Fruit fly (Drosophila melanogaster): ENCODE measurements around the gene Rubicon.

Gene Rubicon

dm6 chrX:8714064-8715046 lies 37.5 kb downstream of the Rubicon start, which contains the start of the genes CG2004 and CG1785 (continued):
- peak; percentile 76 for TF ChIP-seq CG6276 (GFP tag; optimal IDR thresholded peaks at IDR 0.05)
- TF ChIP-seq Eip93F (GFP tag; optimal IDR thresholded peaks at IDR 0.05), result peak; percentile 73
- TF ChIP-seq CG8319 (GFP tag; optimal IDR thresholded peaks at IDR 0.05), result peak; percentile 73
- peak; percentile 84 for TF ChIP-seq Ets21C (GFP tag; optimal IDR thresholded peaks at IDR 0.05)
- TF ChIP-seq fkh (GFP tag; optimal IDR thresholded peaks at IDR 0.05), result peak; percentile 92
- TF ChIP-seq CG11762 (GFP tag; optimal IDR thresholded peaks at IDR 0.05; ENCODE audit: insufficient read depth), result peak; percentile 82
- TF ChIP-seq Ets96B (tag; optimal IDR thresholded peaks at IDR 0.05), result peak; percentile 84
- TF ChIP-seq CG11294 (GFP tag; IDR thresholded peaks at IDR 0.05), result peak; percentile 87
- peak; percentile 92 for TF ChIP-seq lz (GFP tag; optimal IDR thresholded peaks at IDR 0.05)
- TF ChIP-seq CG3919 (GFP tag; optimal IDR thresholded peaks at IDR 0.05), result peak; percentile 91
- TF ChIP-seq Sox15 (GFP tag; optimal IDR thresholded peaks at IDR 0.05), result peak; percentile 84
- peak; percentile 84 for TF ChIP-seq Eip75B (GFP tag; optimal IDR thresholded peaks at IDR 0.05)
- peak; percentile 91 for TF ChIP-seq Gug (GFP tag; IDR thresholded peaks at IDR 0.05)
- TF ChIP-seq vri (GFP tag; optimal IDR thresholded peaks at IDR 0.05), result no peak
- TF ChIP-seq pdm3 (GFP tag; optimal IDR thresholded peaks at IDR 0.05), result peak; percentile 90
- TF ChIP-seq cyc (GFP tag; optimal IDR thresholded peaks at IDR 0.05), result peak; percentile 89
- no peak for TF ChIP-seq Hr38 (GFP tag; optimal IDR thresholded peaks at IDR 0.05)
- TF ChIP-seq CG6808 (GFP tag; optimal IDR thresholded peaks at IDR 0.05), result peak; percentile 66

- TF ChIP-seq salr (GFP tag; optimal IDR thresholded peaks at IDR 0.05), result no peak
- no peak for TF ChIP-seq Hr4 (GFP tag; optimal IDR thresholded peaks at IDR 0.05)
- TF ChIP-seq Smox (GFP tag; optimal IDR thresholded peaks at IDR 0.05), result no peak
- no peak for TF ChIP-seq CG6163 (GFP tag; IDR thresholded peaks at IDR 0.05)
- TF ChIP-seq svp (GFP tag), result no peak
- TF ChIP-seq CG10631 (GFP tag; optimal IDR thresholded peaks at IDR 0.05), result no peak
- TF ChIP-seq CG8319 (GFP tag; optimal IDR thresholded peaks at IDR 0.05), result no peak
- TF ChIP-seq CG9139 (GFP tag; optimal IDR thresholded peaks at IDR 0.05), result no peak
- TF ChIP-seq CG8119 (GFP tag; IDR thresholded peaks at IDR 0.05), result no peak
- TF ChIP-seq Eip75B (GFP tag; optimal IDR thresholded peaks at IDR 0.05), result no peak
- no peak for TF ChIP-seq fkh (GFP tag; optimal IDR thresholded peaks at IDR 0.05)
- no peak for TF ChIP-seq net (GFP tag; optimal IDR thresholded peaks at IDR 0.05)
- TF ChIP-seq CG4318 (GFP tag; optimal IDR thresholded peaks at IDR 0.05), result no peak
- no peak for TF ChIP-seq CG6854 (GFP tag; optimal IDR thresholded peaks at IDR 0.05)
- TF ChIP-seq CG11902 (GFP tag; optimal IDR thresholded peaks at IDR 0.05), result no peak
- TF ChIP-seq topi (GFP tag; optimal IDR thresholded peaks at IDR 0.05), result no peak
- no peak for TF ChIP-seq CG6792 (GFP tag; optimal IDR thresholded peaks at IDR 0.05)
- TF ChIP-seq Eip93F (GFP tag; optimal IDR thresholded peaks at IDR 0.05), result no peak
- no peak for TF ChIP-seq Sox102F (GFP tag; optimal IDR thresholded peaks at IDR 0.05)
- no peak for TF ChIP-seq CG34406 (GFP tag; optimal IDR thresholded peaks at IDR 0.05)
- TF ChIP-seq CG10669 (GFP tag; optimal IDR thresholded peaks at IDR 0.05), result no peak
- TF ChIP-seq dsx (GFP tag; optimal IDR thresholded peaks at IDR 0.05; ENCODE audit: poor library complexity, severe bottlenecking), result no peak
- TF ChIP-seq CG31627 (GFP tag; optimal IDR thresholded peaks at IDR 0.05), result peak; percentile 0
- peak; percentile 23 for TF ChIP-seq lz (GFP tag; optimal IDR thresholded peaks at IDR 0.05)
- no peak for TF ChIP-seq CG11762 (GFP tag; optimal IDR thresholded peaks at IDR 0.05; ENCODE audit: insufficient read depth)
- no peak for TF ChIP-seq CG32006 (GFP tag; optimal IDR thresholded peaks at IDR 0.05)
- no peak for TF ChIP-seq CG6276 (GFP tag; optimal IDR thresholded peaks at IDR 0.05)
- TF ChIP-seq ss (GFP tag; optimal IDR thresholded peaks at IDR 0.05), result no peak
- no peak for TF ChIP-seq CG11294 (GFP tag; IDR thresholded peaks at IDR 0.05)
- TF ChIP-seq acj6 (GFP tag; optimal IDR thresholded peaks at IDR 0.05), result no peak
- TF ChIP-seq Hr39 (GFP tag; optimal IDR thresholded peaks at IDR 0.05), result no peak
- no peak for TF ChIP-seq spab (GFP tag; optimal IDR thresholded peaks at IDR 0.05)
- peak; percentile 28 for TF ChIP-seq esn (GFP tag; optimal IDR thresholded peaks at IDR 0.05)
- TF ChIP-seq CG3032 (tag; optimal IDR thresholded peaks at IDR 0.05), result peak; percentile 36
- TF ChIP-seq CG6808 (GFP tag; optimal IDR thresholded peaks at IDR 0.05), result no peak
These were observed 43.4 kb downstream of the Rubicon start, which contains the start of gene CG1789 for dm6 chrX:8720213-8720612. TSS of gene CG1789 (plus strand) at chrX:8720520.

All from whole organism, prepupa.